Fruit fly (Drosophila melanogaster): ENCODE measurements around the gene GstZ2.

Gene GstZ2

DNA sequence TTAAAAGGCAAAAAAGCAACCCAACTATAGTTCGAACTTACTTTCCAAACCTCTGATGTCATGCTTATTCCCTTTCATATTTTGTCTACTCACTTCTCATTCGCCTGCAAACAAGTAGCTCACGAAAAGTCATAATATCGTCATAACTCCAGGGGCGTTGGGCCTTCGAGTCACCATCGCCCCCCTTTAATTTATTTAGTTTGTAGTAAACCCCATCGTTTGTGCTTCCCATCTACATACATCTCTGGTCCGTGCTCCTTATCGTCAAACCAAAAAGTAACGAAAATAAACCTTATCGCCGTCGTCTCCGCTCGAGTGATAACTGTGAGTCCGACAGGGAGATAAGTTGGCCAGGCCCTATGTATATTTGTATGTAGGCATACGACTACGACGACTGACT lies 31.5 kb downstream of the GstZ2 start (continued):
- TF ChIP-seq Hr51 (GFP tag; optimal IDR thresholded peaks at IDR 0.05): peak; percentile 34 to 48
- TF ChIP-seq dimm (GFP tag; IDR thresholded peaks at IDR 0.05): no peak; the same call in 1 of the 2 replicates
- peak; percentile 71 for TF ChIP-seq CG17912 (GFP tag; optimal IDR thresholded peaks at IDR 0.05)
- TF ChIP-seq CG13123 (GFP tag; optimal IDR thresholded peaks at IDR 0.05): no peak
- TF ChIP-seq hbn (GFP tag; IDR thresholded peaks at IDR 0.05; ENCODE audit: partially characterized antibody): no peak
- peak; percentile 72 for TF ChIP-seq ERR (GFP tag; optimal IDR thresholded peaks at IDR 0.05)
- peak; percentile 69 for TF ChIP-seq GATAe (GFP tag; conservative IDR thresholded peaks at IDR 0.05)
- TF ChIP-seq zfh2 (GFP tag; optimal IDR thresholded peaks at IDR 0.05): peak; percentile 53
- no peak for TF ChIP-seq pfk (GFP tag; optimal IDR thresholded peaks at IDR 0.05)
- TF ChIP-seq lilli (GFP tag; optimal IDR thresholded peaks at IDR 0.05): peak; percentile 86
- no peak for TF ChIP-seq CG8388 (GFP tag; optimal IDR thresholded peaks at IDR 0.05)
- TF ChIP-seq abd-A (tag; optimal IDR thresholded peaks at IDR 0.05): no peak
- no peak; the same call in 2 of the 3 replicates for TF ChIP-seq CG17361 (GFP tag; IDR thresholded peaks at IDR 0.05)
- TF ChIP-seq gsb-n (tag; optimal IDR thresholded peaks at IDR 0.05): no peak
- TF ChIP-seq CG17359 (tag; optimal IDR thresholded peaks at IDR 0.05): peak; percentile 80
- 0 out of 3 replicates have a peak, but pooled peaks have one; percentile 27 for TF ChIP-seq so (GFP tag; IDR thresholded peaks at IDR 0.05)
- TF ChIP-seq NFAT (GFP tag; IDR thresholded peaks at IDR 0.05): peak; percentile 78
- TF ChIP-seq nom (GFP tag; optimal IDR thresholded peaks at IDR 0.05): peak; percentile 4
- no peak for TF ChIP-seq lbe (GFP tag; optimal IDR thresholded peaks at IDR 0.05)
- no peak for TF ChIP-seq Dll (GFP tag; IDR thresholded peaks at IDR 0.05; ENCODE audit: partially characterized antibody)
- no peak for TF ChIP-seq CG3163 (GFP tag; optimal IDR thresholded peaks at IDR 0.05)
- peak; percentile 14 for TF ChIP-seq CG14710 (tag; optimal IDR thresholded peaks at IDR 0.05)
- TF ChIP-seq CG11723 (GFP tag; optimal IDR thresholded peaks at IDR 0.05): peak; percentile 58
- TF ChIP-seq NC2β (GFP tag; optimal IDR thresholded peaks at IDR 0.05): peak; percentile 46
- no peak for TF ChIP-seq Doc3 (GFP tag; IDR thresholded peaks at IDR 0.05; ENCODE audit: partially characterized antibody)
- TF ChIP-seq fu2 (GFP tag; optimal IDR thresholded peaks at IDR 0.05): peak; percentile 50
- TF ChIP-seq Hr39 (optimal IDR thresholded peaks at IDR 0.05): no peak
- 0 out of 3 replicates have a peak, but pooled peaks have one; percentile 52 for TF ChIP-seq C15 (GFP tag; IDR thresholded peaks at IDR 0.05)
- TF ChIP-seq crp (GFP tag; optimal IDR thresholded peaks at IDR 0.05): no peak
- peak; percentile 60 for TF ChIP-seq CG17385 (GFP tag; optimal IDR thresholded peaks at IDR 0.05)
- peak; percentile 44 for TF ChIP-seq CG5180 (GFP tag; optimal IDR thresholded peaks at IDR 0.05)
- no peak for TF ChIP-seq HLHmδ (GFP tag; optimal IDR thresholded peaks at IDR 0.05)
- TF ChIP-seq chm (GFP tag; IDR thresholded peaks at IDR 0.05): peak; percentile 75
- 0 out of 2 replicates have a peak, but pooled peaks have one; percentile 21 for TF ChIP-seq Awh (GFP tag; IDR thresholded peaks at IDR 0.05)
- TF ChIP-seq CG13287 (GFP tag; IDR thresholded peaks at IDR 0.05; ENCODE audit: partially characterized antibody): no peak
- peak; percentile 63 for TF ChIP-seq salm (tag; optimal IDR thresholded peaks at IDR 0.05)
- TF ChIP-seq CG11456 (GFP tag; IDR thresholded peaks at IDR 0.05): peak; percentile 79
- no peak; the same call in 1 of the 2 replicates for TF ChIP-seq CG9215 (GFP tag; IDR thresholded peaks at IDR 0.05)
- no peak for TF ChIP-seq insv (GFP tag; optimal IDR thresholded peaks at IDR 0.05)
- no peak for TF ChIP-seq CG10462 (GFP tag; optimal IDR thresholded peaks at IDR 0.05)
- no peak for TF ChIP-seq usp (GFP tag; optimal IDR thresholded peaks at IDR 0.05)
- TF ChIP-seq repo (GFP tag; optimal IDR thresholded peaks at IDR 0.05): peak; percentile 18
- peak; percentile 61 for TF ChIP-seq Side (GFP tag; optimal IDR thresholded peaks at IDR 0.05)
- peak; percentile 43 for TF ChIP-seq az2 (GFP tag; optimal IDR thresholded peaks at IDR 0.05)
- no peak for TF ChIP-seq Stat92E (GFP tag; optimal IDR thresholded peaks at IDR 0.05)
- peak; percentile 40 for TF ChIP-seq CG8089 (GFP tag; optimal IDR thresholded peaks at IDR 0.05)
- no peak for TF ChIP-seq CG10431 (GFP tag; optimal IDR thresholded peaks at IDR 0.05)
- peak; percentile 79 for TF ChIP-seq odd (GFP tag; optimal IDR thresholded peaks at IDR 0.05)
- no peak for TF ChIP-seq H15 (GFP tag; IDR thresholded peaks at IDR 0.05)
- peak; percentile 64 for TF ChIP-seq CG3281 (GFP tag; optimal IDR thresholded peaks at IDR 0.05)
